Fruit fly (Drosophila melanogaster): Measurements from ENCODE around the gene chinmo.
A peak's percentile ranks its signal among the peaks of the same experiment; 100 is the strongest.

Gene chinmo

DNA sequence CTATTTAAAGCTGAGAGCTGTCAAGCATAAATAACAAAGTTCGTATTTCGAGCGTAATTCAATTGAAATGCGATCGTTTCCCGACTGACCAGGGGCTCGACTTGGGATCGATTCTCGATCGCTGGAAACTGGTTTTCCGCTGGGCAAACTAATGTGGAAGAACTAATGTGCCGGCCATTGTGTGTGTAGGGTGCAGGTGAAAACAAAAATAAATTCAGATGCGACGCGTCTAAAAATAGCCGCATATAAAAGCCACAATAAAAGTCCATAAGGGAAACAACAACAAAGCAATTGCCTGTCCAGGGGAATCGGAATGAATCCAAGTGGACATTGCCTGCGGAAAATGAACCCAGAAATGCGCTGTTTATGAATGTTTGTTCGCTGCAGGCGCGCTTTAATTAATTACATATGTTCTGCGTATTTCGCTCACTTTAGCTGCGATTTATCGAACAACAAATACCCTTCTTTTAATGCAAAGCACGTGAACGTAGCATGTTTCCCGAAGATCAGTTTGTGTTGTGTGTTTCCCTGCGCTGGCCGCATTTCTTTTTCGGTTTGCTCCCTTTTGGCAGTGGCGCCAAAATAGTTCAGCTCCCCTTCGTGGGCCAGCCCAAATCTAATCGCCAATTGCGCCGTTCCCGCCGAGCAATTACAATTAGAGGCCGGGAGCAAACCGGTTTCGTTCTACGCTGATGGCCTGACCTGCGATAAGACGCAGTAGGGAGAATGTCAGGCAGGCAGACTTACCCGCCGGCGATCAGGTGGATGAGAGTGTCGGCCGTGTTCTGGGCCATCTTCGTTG is 72.3 kb downstream of the chinmo start (continued):
- no peak for TF ChIP-seq Lhr (GFP tag; optimal IDR thresholded peaks at IDR 0.05)
- TF ChIP-seq lov (optimal IDR thresholded peaks at IDR 0.05): no peak
- TF ChIP-seq lov (GFP tag; IDR thresholded peaks at IDR 0.05): 0 out of 3 replicates have a peak, but pooled peaks have one; percentile 12
- TF ChIP-seq Elba2 (GFP tag; optimal IDR thresholded peaks at IDR 0.05): no peak
- TF ChIP-seq Mes4 (GFP tag; optimal IDR thresholded peaks at IDR 0.05): no peak
- peak; percentile 9 for TF ChIP-seq HLHmδ (GFP tag; optimal IDR thresholded peaks at IDR 0.05)
- TF ChIP-seq CG30403 (GFP tag; optimal IDR thresholded peaks at IDR 0.05): no peak
- TF ChIP-seq Tbp (GFP tag; optimal IDR thresholded peaks at IDR 0.05): no peak
- no peak for TF ChIP-seq CG4404 (GFP tag; IDR thresholded peaks at IDR 0.05)
- no peak for TF ChIP-seq CG8281 (tag; optimal IDR thresholded peaks at IDR 0.05)
- no peak for TF ChIP-seq Adf1 (GFP tag; IDR thresholded peaks at IDR 0.05)
- no peak for TF ChIP-seq CG32772 (GFP tag; IDR thresholded peaks at IDR 0.05)
- TF ChIP-seq CG34422 (GFP tag; IDR thresholded peaks at IDR 0.05): no peak
- TF ChIP-seq CG2129 (GFP tag; IDR thresholded peaks at IDR 0.05; ENCODE audit: partially characterized antibody): no peak
- TF ChIP-seq CG43689 (GFP tag; IDR thresholded peaks at IDR 0.05): no peak
- no peak for TF ChIP-seq odd (GFP tag; optimal IDR thresholded peaks at IDR 0.05)
- no peak for TF ChIP-seq D19B (GFP tag; optimal IDR thresholded peaks at IDR 0.05)
- TF ChIP-seq danr (GFP tag; IDR thresholded peaks at IDR 0.05): no peak
- TF ChIP-seq HmgZ (tag; optimal IDR thresholded peaks at IDR 0.05): no peak
- no peak for TF ChIP-seq CG4854 (GFP tag; optimal IDR thresholded peaks at IDR 0.05)
- TF ChIP-seq Hand (GFP tag; optimal IDR thresholded peaks at IDR 0.05): no peak
- TF ChIP-seq Fer1 (GFP tag; optimal IDR thresholded peaks at IDR 0.05): peak; percentile 9
- no peak for TF ChIP-seq her (GFP tag; optimal IDR thresholded peaks at IDR 0.05)
- no peak for TF ChIP-seq fu2 (GFP tag; optimal IDR thresholded peaks at IDR 0.05)
- TF ChIP-seq Rx (GFP tag; IDR thresholded peaks at IDR 0.05): no peak
- TF ChIP-seq ac (GFP tag; optimal IDR thresholded peaks at IDR 0.05): no peak
- no peak for TF ChIP-seq CG1529 (GFP tag; optimal IDR thresholded peaks at IDR 0.05)
- TF ChIP-seq CG2116 (GFP tag; optimal IDR thresholded peaks at IDR 0.05): no peak
- no peak for TF ChIP-seq bcd (GFP tag; optimal IDR thresholded peaks at IDR 0.05)
- no peak for TF ChIP-seq chn (GFP tag; optimal IDR thresholded peaks at IDR 0.05)
- TF ChIP-seq jigr1 (GFP tag; IDR thresholded peaks at IDR 0.05): no peak
- no peak for TF ChIP-seq Atf3 (GFP tag; optimal IDR thresholded peaks at IDR 0.05)
- TF ChIP-seq pnt (GFP tag; optimal IDR thresholded peaks at IDR 0.05): no peak
- no peak for TF ChIP-seq Kr (GFP tag; optimal IDR thresholded peaks at IDR 0.05)
- TF ChIP-seq CG11085 (GFP tag; IDR thresholded peaks at IDR 0.05): no peak
- TF ChIP-seq btn (GFP tag; optimal IDR thresholded peaks at IDR 0.05): peak; percentile 15
- TF ChIP-seq Dbx (GFP tag; IDR thresholded peaks at IDR 0.05): 0 out of 3 replicates have a peak, but pooled peaks have one; percentile 8
- no peak for TF ChIP-seq CG12942 (GFP tag; optimal IDR thresholded peaks at IDR 0.05)
- TF ChIP-seq yki (optimal IDR thresholded peaks at IDR 0.05): no peak
- TF ChIP-seq cas (GFP tag; IDR thresholded peaks at IDR 0.05): no peak
- TF ChIP-seq CHES-1-like (GFP tag; optimal IDR thresholded peaks at IDR 0.05): no peak
- no peak for TF ChIP-seq fd102C (GFP tag; optimal IDR thresholded peaks at IDR 0.05)
- TF ChIP-seq CG9437 (GFP tag; optimal IDR thresholded peaks at IDR 0.05): no peak
- no peak for TF ChIP-seq stc (GFP tag; IDR thresholded peaks at IDR 0.05)
- no peak for TF ChIP-seq CG4707 (GFP tag; optimal IDR thresholded peaks at IDR 0.05)
- TF ChIP-seq CG9215 (GFP tag; IDR thresholded peaks at IDR 0.05): no peak
- TF ChIP-seq Atf6 (GFP tag; IDR thresholded peaks at IDR 0.05): no peak
- TF ChIP-seq Hmx (GFP tag; optimal IDR thresholded peaks at IDR 0.05): no peak
- TF ChIP-seq CG33213 (GFP tag; optimal IDR thresholded peaks at IDR 0.05): no peak
- peak; percentile 44 for TF ChIP-seq PHDP (tag; optimal IDR thresholded peaks at IDR 0.05)
- TF ChIP-seq CG18011 (GFP tag; optimal IDR thresholded peaks at IDR 0.05): no peak
- TF ChIP-seq h (optimal IDR thresholded peaks at IDR 0.05): no peak
